Fruit fly (Drosophila melanogaster) whole organism, embryonic: ENCODE measurements around the gene CG14883.

Experiments
- Abd-B ChIP-seq: fragments of 200-800 bp; sonication (Bioruptor generic); optimal IDR thresholded peaks from 2 replicates; lab custom pipeline; 2018; ENCODE audit warnings: missing biosample characterization, mild to moderate bottlenecking, missing genetic modification characterization, moderate library complexity
- C15 ChIP-seq: fragments of 200-800 bp; sonication (Bioruptor generic); IDR thresholded peaks from 3 replicates; pipeline ENCODE4 v1.3.6; 2022; ENCODE audit warnings: missing biosample characterization, missing genetic modification characterization
- CG11696 ChIP-seq: fragments of 200-800 bp; sonication (Bioruptor generic); IDR thresholded peaks from 2 replicates; pipeline ENCODE4 v1.3.6; 2022; ENCODE audit warnings: missing biosample characterization, missing genetic modification characterization
- CG12942 ChIP-seq: fragments of 200-800 bp; sonication (Bioruptor generic); optimal IDR thresholded peaks from 3 replicates; lab custom pipeline; 2016; ENCODE audit warnings: missing biosample characterization, missing genetic modification characterization
- CG13123 ChIP-seq: fragments of 200-800 bp; sonication (Bioruptor generic); optimal IDR thresholded peaks from 2 replicates; lab custom pipeline; 2016; ENCODE audit warnings: missing biosample characterization, missing genetic modification characterization
- CG13287 ChIP-seq: fragments of 200-800 bp; sonication (Bioruptor generic); IDR thresholded peaks from 2 replicates; pipeline ENCODE4 v1.3.6; 2022; ENCODE audit warnings: missing biosample characterization, missing genetic modification characterization; ENCODE audit not compliant: partially characterized antibody
- CG1529 ChIP-seq: fragments of 200-800 bp; sonication (Bioruptor generic); optimal IDR thresholded peaks from 3 replicates; lab custom pipeline; 2018; ENCODE audit warnings: missing biosample characterization, missing genetic modification characterization
- CG18262 ChIP-seq: fragments of 200-800 bp; optimal IDR thresholded peaks from 3 replicates; lab custom pipeline; 2019; ENCODE audit warnings: missing biosample characterization, mild to moderate bottlenecking, missing genetic modification characterization, moderate library complexity
- CG2875 ChIP-seq: fragments of 200-800 bp; sonication (Bioruptor generic); optimal IDR thresholded peaks from 2 replicates; lab custom pipeline; 2017; ENCODE audit warnings: missing biosample characterization, mild to moderate bottlenecking, missing genetic modification characterization, missing genetic modification reagents
- CG3838 ChIP-seq: fragments of 200-800 bp; sonication (Bioruptor generic); optimal IDR thresholded peaks from 3 replicates; lab custom pipeline; 2016; ENCODE audit warnings: missing biosample characterization, missing genetic modification characterization
- CG4328 ChIP-seq: fragments of 200-800 bp; sonication (Bioruptor generic); optimal IDR thresholded peaks from 3 replicates; lab custom pipeline; 2017; ENCODE audit warnings: missing biosample characterization, missing genetic modification reagents, missing genetic modification characterization
- CG4707 ChIP-seq: fragments of 200-800 bp; sonication (Bioruptor generic); optimal IDR thresholded peaks from 2 replicates; lab custom pipeline; 2018; ENCODE audit warnings: missing biosample characterization, mild to moderate bottlenecking, missing genetic modification characterization, moderate library complexity
- CG6813 ChIP-seq: fragments of 200-800 bp; sonication (Bioruptor generic); optimal IDR thresholded peaks from 2 replicates; lab custom pipeline; 2017; ENCODE audit warnings: missing biosample characterization, missing genetic modification characterization, mild to moderate bottlenecking, moderate library complexity, missing genetic modification reagents
- CG7271 ChIP-seq: fragments of 200-800 bp; sonication (Bioruptor generic); optimal IDR thresholded peaks from 2 replicates; lab custom pipeline; 2018; ENCODE audit warnings: missing biosample characterization, mild to moderate bottlenecking, missing genetic modification characterization, moderate library complexity
- CG7372 ChIP-seq: fragments of 200-800 bp; sonication (Bioruptor generic); IDR thresholded peaks from 2 replicates; pipeline ENCODE4 v1.3.6; 2022; ENCODE audit warnings: missing biosample characterization, missing genetic modification characterization
- CG7556 ChIP-seq: fragments of 200-800 bp; sonication (Bioruptor generic); optimal IDR thresholded peaks from 2 replicates; lab custom pipeline; 2017; ENCODE audit warnings: missing biosample characterization, mild to moderate bottlenecking, missing genetic modification characterization
- CG7745 ChIP-seq: fragments of 200-800 bp; sonication (Bioruptor generic); optimal IDR thresholded peaks from 2 replicates; lab custom pipeline; 2018; ENCODE audit warnings: missing biosample characterization, mild to moderate bottlenecking, missing genetic modification characterization, moderate library complexity
- Chrac-16 ChIP-seq: fragments of 200-800 bp; sonication (Bioruptor generic); optimal IDR thresholded peaks from 3 replicates; lab custom pipeline; 2016; ENCODE audit warnings: missing biosample characterization, missing genetic modification characterization
- Dip2 ChIP-seq: fragments of 200-800 bp; sonication (Bioruptor generic); IDR thresholded peaks from 2 replicates; pipeline ENCODE4 v1.3.6; 2022; ENCODE audit warnings: missing biosample characterization, missing genetic modification characterization
- Eip74EF ChIP-seq, 2 experiments: fragments of 200-800 bp in 1 of 2; fragments of >200 bp in 1 of 2; sonication (Bioruptor generic) in 1 of 2; optimal IDR thresholded peaks; 2 replicates each; lab custom pipeline; 2017 to 2019; ENCODE audit warnings: missing biosample characterization in 2 of 2, missing genetic modification characterization in 2 of 2, mild to moderate bottlenecking in 1 of 2, moderate library complexity in 1 of 2
- Fer1 ChIP-seq: fragments of 200-800 bp; sonication (Bioruptor generic); optimal IDR thresholded peaks from 2 replicates; lab custom pipeline; 2017; ENCODE audit warnings: missing biosample characterization, mild to moderate bottlenecking, missing genetic modification characterization
- Kr ChIP-seq: fragments of 200-800 bp; sonication (Bioruptor generic); optimal IDR thresholded peaks from 2 replicates; lab custom pipeline; 2017; ENCODE audit warnings: missing biosample characterization, mild to moderate bottlenecking, missing genetic modification characterization
- Lhr ChIP-seq: fragments of 200-800 bp; sonication (Bioruptor generic); optimal IDR thresholded peaks from 3 replicates; lab custom pipeline; 2017; ENCODE audit warnings: mild to moderate bottlenecking, missing biosample characterization, missing genetic modification reagents, missing genetic modification characterization
- Myb ChIP-seq: fragments of 200-800 bp; sonication (Bioruptor generic); optimal IDR thresholded peaks from 2 replicates; lab custom pipeline; 2016; ENCODE audit warnings: missing biosample characterization, missing genetic modification characterization
- NC2α ChIP-seq: fragments of 200-800 bp; sonication (Bioruptor generic); optimal IDR thresholded peaks from 2 replicates; lab custom pipeline; 2016; ENCODE audit warnings: missing biosample characterization, missing genetic modification characterization
- Rfx ChIP-seq: fragments of 200-800 bp; sonication (Bioruptor generic); IDR thresholded peaks from 2 replicates; pipeline ENCODE4 v1.3.6; 2022; ENCODE audit warnings: missing biosample characterization, missing genetic modification characterization
- Sin3A ChIP-seq: fragments of >200 bp; optimal IDR thresholded peaks from 2 replicates; lab custom pipeline; 2018
- Six4 ChIP-seq: fragments of 200-800 bp; sonication (Bioruptor generic); optimal IDR thresholded peaks from 2 replicates; lab custom pipeline; 2016; ENCODE audit warnings: missing biosample characterization, missing genetic modification characterization
- ab ChIP-seq: fragments of 200-800 bp; sonication (Bioruptor generic); optimal IDR thresholded peaks from 2 replicates; lab custom pipeline; 2016; ENCODE audit warnings: missing biosample characterization, missing genetic modification characterization
- bbx ChIP-seq: fragments of 200-800 bp; sonication (Bioruptor generic); IDR thresholded peaks from 2 replicates; pipeline ENCODE4 v1.3.6; 2022; ENCODE audit warnings: missing biosample characterization, missing genetic modification characterization; ENCODE audit not compliant: partially characterized antibody
- bowl ChIP-seq: fragments of 200-800 bp; sonication (Bioruptor generic); IDR thresholded peaks from 2 replicates; pipeline ENCODE4 v1.3.6; 2022; ENCODE audit warnings: missing biosample characterization, missing genetic modification characterization
- cad ChIP-seq: fragments of >200 bp; optimal IDR thresholded peaks from 2 replicates; lab custom pipeline; 2017; ENCODE audit warnings: missing biosample characterization, missing genetic modification characterization
- da ChIP-seq: fragments of 200-800 bp; sonication (Bioruptor generic); optimal IDR thresholded peaks from 2 replicates; lab custom pipeline; 2016; ENCODE audit warnings: missing biosample characterization, missing genetic modification characterization
- dm ChIP-seq: fragments of 200-800 bp; sonication (Bioruptor generic); optimal IDR thresholded peaks from 3 replicates; lab custom pipeline; 2016; ENCODE audit warnings: missing biosample characterization, missing genetic modification characterization
- eve ChIP-seq, 2 experiments: fragments of >200 bp; optimal IDR thresholded peaks; 2 replicates each; lab custom pipeline; 2017; ENCODE audit warnings: missing biosample characterization in 2 of 2, missing genetic modification characterization in 2 of 2
- gem ChIP-seq: fragments of 200-800 bp; sonication (Bioruptor generic); optimal IDR thresholded peaks from 2 replicates; lab custom pipeline; 2019; ENCODE audit warnings: missing biosample characterization, mild to moderate bottlenecking, missing genetic modification characterization, moderate library complexity
- gfzf ChIP-seq: fragments of 200-800 bp; sonication (Bioruptor generic); optimal IDR thresholded peaks from 2 replicates; lab custom pipeline; 2016; ENCODE audit warnings: missing biosample characterization, mild to moderate bottlenecking, missing genetic modification characterization, moderate library complexity
- gt ChIP-seq: fragments of 200-800 bp; sonication (Bioruptor generic); IDR thresholded peaks from 2 replicates; pipeline ENCODE4 v1.3.6; 2022; ENCODE audit warnings: missing biosample characterization, missing genetic modification characterization
- lab ChIP-seq: fragments of 200-800 bp; sonication (Bioruptor generic); optimal IDR thresholded peaks from 3 replicates; lab custom pipeline; 2017; ENCODE audit warnings: missing biosample characterization, missing genetic modification characterization, mild to moderate bottlenecking, moderate library complexity, missing genetic modification reagents
- lmd ChIP-seq: fragments of 200-800 bp; sonication (Bioruptor generic); IDR thresholded peaks from 2 replicates; pipeline ENCODE4 v1.3.6; 2022; ENCODE audit warnings: missing biosample characterization, missing genetic modification characterization
- mld ChIP-seq: fragments of 200-800 bp; sonication (Bioruptor generic); IDR thresholded peaks from 3 replicates; pipeline ENCODE4 v1.3.6; 2022; ENCODE audit warnings: missing biosample characterization, missing genetic modification characterization; ENCODE audit not compliant: partially characterized antibody
- pnt ChIP-seq: fragments of 200-800 bp; sonication (Bioruptor generic); optimal IDR thresholded peaks from 3 replicates; lab custom pipeline; 2016; ENCODE audit warnings: missing biosample characterization, missing genetic modification characterization
- prd ChIP-seq, 3 experiments: fragments of >200 bp in 2 of 3; fragments of 200-800 bp in 1 of 3; sonication (Bioruptor generic) in 1 of 3; optimal IDR thresholded peaks in 2 of 3; IDR thresholded peaks in 1 of 3; 2 replicates in 2 of 3; 3 replicates in 1 of 3; pipeline versions ENCODE4 v1.3.6 to Lab custom; 2017 to 2022; ENCODE audit warnings: missing biosample characterization in 1 of 3, missing genetic modification characterization in 1 of 3
- repo ChIP-seq: fragments of 200-800 bp; sonication (Bioruptor generic); optimal IDR thresholded peaks from 2 replicates; lab custom pipeline; 2016; ENCODE audit warnings: missing biosample characterization, missing genetic modification characterization
- slbo ChIP-seq: fragments of 200-800 bp; sonication (Bioruptor generic); IDR thresholded peaks from 2 replicates; pipeline ENCODE4 v1.3.6; 2022; ENCODE audit warnings: missing biosample characterization, missing genetic modification characterization
- unc-4 ChIP-seq: fragments of 200-800 bp; sonication (Bioruptor generic); IDR thresholded peaks from 2 replicates; pipeline ENCODE4 v1.3.6; 2022; ENCODE audit warnings: missing biosample characterization, missing genetic modification characterization; ENCODE audit not compliant: partially characterized antibody
- wor ChIP-seq: fragments of 200-800 bp; sonication (Bioruptor generic); IDR thresholded peaks from 2 replicates; pipeline ENCODE4 v1.3.6; 2022; ENCODE audit warnings: missing biosample characterization, missing genetic modification characterization
- yki ChIP-seq: fragments of >200 bp; optimal IDR thresholded peaks from 3 replicates; lab custom pipeline; 2018
- zfh1 ChIP-seq: fragments of 200-800 bp; sonication (Bioruptor generic); IDR thresholded peaks from 3 replicates; pipeline ENCODE4 v1.3.6; 2022; ENCODE audit warnings: missing biosample characterization, missing genetic modification characterization

The CG14883 gene

DNA sequence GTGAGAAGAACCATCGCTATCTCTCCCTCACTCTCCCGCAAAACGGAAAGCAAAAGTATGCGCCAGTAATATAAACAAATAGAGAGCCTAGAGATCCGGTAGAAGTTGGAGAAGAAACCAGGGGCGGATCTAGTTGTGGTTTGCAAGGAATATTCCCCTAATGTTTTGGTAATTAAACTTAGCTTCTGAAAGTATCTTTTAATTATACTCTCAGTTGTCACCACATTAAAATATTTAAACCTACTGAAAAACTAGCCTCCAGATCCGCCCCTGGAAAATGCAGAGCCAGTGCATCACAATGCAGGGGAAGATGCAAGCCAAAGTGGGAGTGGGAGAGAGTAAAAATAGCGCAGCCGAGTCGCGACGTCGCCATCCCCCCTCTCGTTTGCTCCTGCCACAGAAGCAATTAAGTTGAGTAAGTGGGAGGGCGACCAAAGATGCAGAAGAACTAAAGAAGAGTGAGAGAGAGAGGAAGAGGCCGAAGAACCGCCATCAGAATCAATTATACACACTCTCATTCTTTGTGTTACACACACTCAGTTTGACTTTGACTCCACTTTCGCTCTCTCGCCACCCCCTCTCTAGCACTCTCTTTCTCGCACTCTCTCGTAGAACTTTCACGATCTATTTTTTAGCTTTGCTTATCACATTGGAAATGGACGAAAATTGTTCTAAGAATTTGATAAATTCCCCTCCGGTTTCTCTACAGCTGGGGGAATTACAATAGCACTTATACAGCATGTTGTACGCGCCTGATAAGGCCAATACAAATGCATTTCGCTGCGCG lies 6.5 kb upstream of the CG14883 start (continued):
- TF ChIP-seq gt (GFP tag; lab: Robert Waterston, UW) (peak; percentile 96), CG7556 (GFP tag; lab: Kevin White, UChicago) (peak; percentile 92), yki (lab: Kevin White, UChicago) (peak; percentile 56), CG4707 (GFP tag; lab: Kevin White, UChicago) (peak; percentile 90), lmd (GFP tag; lab: Robert Waterston, UW) (peak; percentile 96), ab (GFP tag; lab: Kevin White, UChicago) (peak; percentile 85), da (peak; percentile 80), dm (GFP tag; lab: Kevin White, UChicago) (peak; percentile 82), CG18262 (tag; lab: Kevin White, UChicago) (peak; percentile 97), bbx (peak; percentile 56), Abd-B (peak; percentile 96), Kr (GFP tag; lab: Kevin White, UChicago) (peak; percentile 71), repo (peak; percentile 95), CG13287 (GFP tag; lab: Robert Waterston, UW) (no peak), CG12942 (GFP tag; lab: Kevin White, UChicago) (peak; percentile 85), Fer1 (peak; percentile 45), slbo (GFP tag; lab: Robert Waterston, UW) (peak; percentile 93), Sin3A (lab: Kevin White, UChicago) (no peak), wor (peak; percentile 94), pnt (GFP tag; lab: Kevin White, UChicago) (peak; percentile 96), Eip74EF (GFP tag; optimal IDR thresholded peaks at IDR 0.05; lab: Kevin White, UChicago) (peak in 1 of 2 experiments; percentile 88), CG3838 (GFP tag; lab: Kevin White, UChicago) (peak; percentile 68), CG2875 (GFP tag; lab: Kevin White, UChicago) (peak; percentile 93), Lhr (GFP tag; lab: Kevin White, UChicago) (peak; percentile 89), cad (no peak), zfh1 (GFP tag; lab: Robert Waterston, UW) (peak; percentile 99), CG7372 (peak; percentile 88), lab (GFP tag; lab: Kevin White, UChicago) (peak; percentile 85), CG4328 (GFP tag; lab: Kevin White, UChicago) (peak; percentile 86), Rfx (GFP tag; lab: Robert Waterston, UW) (peak; percentile 90), Chrac-16 (GFP tag; lab: Kevin White, UChicago) (peak; percentile 94), CG6813 (GFP tag; lab: Kevin White, UChicago) (peak; percentile 88), CG13123 (GFP tag; lab: Kevin White, UChicago) (peak; percentile 66), mld (no peak), eve (GFP tag; optimal IDR thresholded peaks at IDR 0.05; lab: Kevin White, UChicago) (no peak), unc-4 (GFP tag; lab: Robert Waterston, UW) (no peak), CG7271 (tag; lab: Kevin White, UChicago) (peak; percentile 59), NC2α (GFP tag; lab: Kevin White, UChicago) (peak; percentile 87), prd (optimal IDR thresholded peaks at IDR 0.05; lab: Kevin White, UChicago) (no peak), prd (GFP tag; IDR thresholded peaks at IDR 0.05; lab: Robert Waterston, UW) (peak; percentile 97), gfzf (GFP tag; lab: Kevin White, UChicago) (peak; percentile 24), CG7745 (tag; lab: Kevin White, UChicago) (peak; percentile 75), Myb (GFP tag; lab: Kevin White, UChicago) (peak; percentile 64), CG11696 (GFP tag; lab: Robert Waterston, UW) (peak; percentile 77), Dip2 (GFP tag; lab: Robert Waterston, UW) (peak; percentile 62), gem (peak; percentile 96), C15 (peak; percentile 83; the same call in 1 of the 3 replicates), Six4 (GFP tag; lab: Kevin White, UChicago) (peak; percentile 93), CG1529 (peak; percentile 94), bowl (peak; percentile 75)
